Worm (Caenorhabditis elegans): Measurements from ENCODE around the gene ZC449.8.

DNA sequence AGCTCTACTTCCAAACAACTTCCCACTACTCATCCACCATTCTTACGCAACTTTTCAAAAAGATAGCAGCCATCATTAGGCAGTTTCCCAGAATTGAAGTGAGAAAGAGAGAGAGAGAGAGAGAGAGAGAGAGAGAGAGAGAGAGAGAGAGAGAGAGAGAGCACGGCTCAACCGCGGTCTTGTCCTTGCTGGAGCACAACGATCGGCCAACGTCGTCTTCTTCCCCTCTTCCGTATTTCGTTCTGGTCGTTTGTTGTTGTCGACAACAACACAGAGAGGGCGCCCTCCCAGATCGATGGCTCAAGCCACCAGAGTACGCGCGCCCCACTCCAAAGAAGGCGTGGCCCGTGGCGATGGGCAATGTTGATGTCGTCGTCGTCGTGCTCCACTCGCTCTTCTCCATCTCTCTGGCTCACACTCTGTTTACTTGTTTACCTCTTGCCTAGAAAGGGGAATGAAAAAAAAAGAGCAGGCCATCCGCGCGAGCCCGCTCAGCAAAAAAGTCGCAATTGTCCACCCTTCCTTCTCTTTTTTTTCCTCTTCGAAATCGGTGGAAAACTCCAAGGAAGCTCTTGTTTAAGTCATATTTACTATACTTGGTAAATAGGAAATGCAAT is 33.8 kb upstream of the ZC449.8 start:
- TF ChIP-seq ama-1 (optimal IDR thresholded peaks at IDR 0.05): no peak
- TF ChIP-seq pag-3 (tag; optimal IDR thresholded peaks at IDR 0.05; ENCODE audit: borderline replicate concordance): no peak
- no peak for TF ChIP-seq dmd-4 (tag; optimal IDR thresholded peaks at IDR 0.05; ENCODE audit: borderline replicate concordance)
- TF ChIP-seq ceh-18 (tag; optimal IDR thresholded peaks at IDR 0.05): no peak
- TF ChIP-seq nhr-11 (tag; optimal IDR thresholded peaks at IDR 0.05): no peak
- TF ChIP-seq pqm-1 (tag; optimal IDR thresholded peaks at IDR 0.05): no peak
- no peak for TF ChIP-seq K02D7.2 (tag; optimal IDR thresholded peaks at IDR 0.05)
- TF ChIP-seq sox-4 (tag; optimal IDR thresholded peaks at IDR 0.05): no peak
- no peak for TF ChIP-seq elt-2 (tag; optimal IDR thresholded peaks at IDR 0.05)
- TF ChIP-seq sox-2 (GFP tag; IDR thresholded peaks at IDR 0.05): no peak
- peak; percentile 24 for TF ChIP-seq C08G9.2 (tag; optimal IDR thresholded peaks at IDR 0.05)
- TF ChIP-seq gmeb-2 (tag; optimal IDR thresholded peaks at IDR 0.05): no peak
- no peak for TF ChIP-seq K09A11.1 (tag; optimal IDR thresholded peaks at IDR 0.05; ENCODE audit: insufficient read depth)

All from whole organism, late embryonic.